Fruit fly (Drosophila melanogaster) whole organism, pupa: Measurements from ENCODE around the gene CG14294.

Experiments used
- CG10348 ChIP-seq: fragments of 200-800 bp; sonication (Bioruptor generic); IDR thresholded peaks from 2 replicates; pipeline ENCODE4 v1.3.6; 2022; ENCODE audit warnings: missing biosample characterization, missing genetic modification characterization
- CG12605 ChIP-seq: fragments of 200-800 bp; sonication (Bioruptor generic); IDR thresholded peaks from 2 replicates; pipeline ENCODE4 v1.3.6; 2022; ENCODE audit warnings: missing biosample characterization, missing genetic modification characterization
- CG13204 ChIP-seq: fragments of 200-800 bp; sonication (Bioruptor generic); optimal IDR thresholded peaks from 2 replicates; lab custom pipeline; 2018; ENCODE audit warnings: missing biosample characterization, mild to moderate bottlenecking, missing genetic modification characterization, moderate library complexity
- CG14655 ChIP-seq: fragments of 200-800 bp; sonication (Bioruptor generic); optimal IDR thresholded peaks from 3 replicates; lab custom pipeline; 2017; ENCODE audit warnings: mild to moderate bottlenecking, missing biosample characterization, missing genetic modification reagents, missing genetic modification characterization
- CG15710 ChIP-seq: fragments of 200-800 bp; sonication (Bioruptor generic); optimal IDR thresholded peaks from 2 replicates; lab custom pipeline; 2018; ENCODE audit warnings: missing biosample characterization, mild to moderate bottlenecking, missing genetic modification characterization, moderate library complexity
- CG17806 ChIP-seq: fragments of 200-800 bp; sonication (Bioruptor generic); optimal IDR thresholded peaks from 2 replicates; lab custom pipeline; 2018; ENCODE audit warnings: missing biosample characterization, mild to moderate bottlenecking, missing genetic modification characterization, moderate library complexity
- CG32121 ChIP-seq: fragments of 200-800 bp; sonication (Bioruptor generic); IDR thresholded peaks from 2 replicates; pipeline ENCODE4 v1.3.6; 2022; ENCODE audit warnings: missing biosample characterization, missing genetic modification characterization
- CG34367 ChIP-seq: fragments of 200-800 bp; sonication (Bioruptor generic); optimal IDR thresholded peaks from 2 replicates; lab custom pipeline; 2018; ENCODE audit warnings: missing biosample characterization, mild to moderate bottlenecking, missing genetic modification characterization
- CG4496 ChIP-seq: fragments of 200-800 bp; sonication (Bioruptor generic); IDR thresholded peaks from 3 replicates; pipeline ENCODE4 v1.3.6; 2022; ENCODE audit warnings: missing biosample characterization, missing genetic modification characterization
- CG8159 ChIP-seq: fragments of 200-800 bp; sonication (Bioruptor generic); optimal IDR thresholded peaks from 3 replicates; lab custom pipeline; 2018; ENCODE audit warnings: missing biosample characterization, mild to moderate bottlenecking, missing genetic modification characterization, moderate library complexity
- CG8301 ChIP-seq: fragments of 200-800 bp; sonication (Bioruptor generic); optimal IDR thresholded peaks from 2 replicates; lab custom pipeline; 2018; ENCODE audit warnings: missing biosample characterization, mild to moderate bottlenecking, missing genetic modification characterization
- CG9948 ChIP-seq: fragments of 200-800 bp; sonication (Bioruptor generic); optimal IDR thresholded peaks from 2 replicates; lab custom pipeline; 2018; ENCODE audit warnings: missing biosample characterization, mild to moderate bottlenecking, missing genetic modification characterization, moderate library complexity
- D1 ChIP-seq: fragments of 200-800 bp; sonication (Bioruptor generic); optimal IDR thresholded peaks from 2 replicates; lab custom pipeline; 2018; ENCODE audit warnings: missing biosample characterization, mild to moderate bottlenecking, missing genetic modification characterization, moderate library complexity
- EcR ChIP-seq: fragments of 200-800 bp; sonication (Bioruptor generic); optimal IDR thresholded peaks from 3 replicates; lab custom pipeline; 2019; ENCODE audit warnings: missing biosample characterization, missing genetic modification characterization, mild to moderate bottlenecking, moderate library complexity, missing genetic modification reagents
- Ets98B ChIP-seq: fragments of 200-800 bp; sonication (Bioruptor generic); IDR thresholded peaks from 2 replicates; pipeline ENCODE4 v1.3.6; 2022; ENCODE audit warnings: missing biosample characterization, missing genetic modification characterization
- Pif1A ChIP-seq: fragments of 200-800 bp; sonication (Bioruptor generic); optimal IDR thresholded peaks from 3 replicates; lab custom pipeline; 2016; ENCODE audit warnings: missing biosample characterization, missing genetic modification characterization
- Pif1B ChIP-seq: fragments of 200-800 bp; sonication (Bioruptor generic); optimal IDR thresholded peaks from 3 replicates; lab custom pipeline; 2016; ENCODE audit warnings: missing biosample characterization, missing genetic modification characterization
- Snoo ChIP-seq: fragments of 200-800 bp; sonication (Bioruptor generic); optimal IDR thresholded peaks from 3 replicates; lab custom pipeline; 2017; ENCODE audit warnings: missing biosample characterization, mild to moderate bottlenecking, missing genetic modification characterization, inconsistent platforms
- fd96Ca ChIP-seq: fragments of 200-800 bp; sonication (Bioruptor generic); IDR thresholded peaks from 3 replicates; pipeline ENCODE4 v1.3.6; 2022; ENCODE audit warnings: missing biosample characterization, missing genetic modification characterization
- gl ChIP-seq: fragments of 200-800 bp; sonication (Bioruptor generic); optimal IDR thresholded peaks from 2 replicates; lab custom pipeline; 2018; ENCODE audit warnings: missing biosample characterization, mild to moderate bottlenecking, missing genetic modification characterization
- rn ChIP-seq: fragments of 200-800 bp; sonication (Bioruptor generic); IDR thresholded peaks from 2 replicates; pipeline ENCODE4 v1.3.6; 2022; ENCODE audit warnings: missing biosample characterization, missing genetic modification characterization

The CG14294 gene

dm6 chr3R:18905555-18905920 is 3.5 kb upstream of the CG14294 start, which contains the start of gene CG14292:
Gene CG14292, minus strand, starts transcription at chr3R:18905655.
- TF ChIP-seq CG8301 (no peak), D1 (tag; lab: Kevin White, UChicago) (no peak), CG32121 (GFP tag; lab: Robert Waterston, UW) (no peak), fd96Ca (GFP tag; lab: Robert Waterston, UW) (no peak), Pif1A (GFP tag; lab: Kevin White, UChicago) (no peak)

- no peak for TF ChIP-seq CG9948
- TF ChIP-seq fd96Ca (GFP tag; lab: Robert Waterston, UW): no peak
- no peak for TF ChIP-seq CG10348 (GFP tag; lab: Robert Waterston, UW)
- TF ChIP-seq Ets98B: no peak
- no peak for TF ChIP-seq EcR (GFP tag; lab: Kevin White, UChicago)
- no peak for TF ChIP-seq CG12605 (GFP tag; lab: Robert Waterston, UW)
- no peak for TF ChIP-seq Pif1B (GFP tag; lab: Kevin White, UChicago)
- TF ChIP-seq rn (GFP tag; lab: Robert Waterston, UW): no peak
- TF ChIP-seq CG4496 (GFP tag; lab: Robert Waterston, UW): no peak
- TF ChIP-seq, all 21 proteins: peak for 0
Observed at dm6 chr3R:18902858-18903257, 794 bp upstream of the CG14294 start, which contains the start of gene CG34284. Gene CG34284, minus strand, starts transcription at chr3R:18902933.

DNA sequence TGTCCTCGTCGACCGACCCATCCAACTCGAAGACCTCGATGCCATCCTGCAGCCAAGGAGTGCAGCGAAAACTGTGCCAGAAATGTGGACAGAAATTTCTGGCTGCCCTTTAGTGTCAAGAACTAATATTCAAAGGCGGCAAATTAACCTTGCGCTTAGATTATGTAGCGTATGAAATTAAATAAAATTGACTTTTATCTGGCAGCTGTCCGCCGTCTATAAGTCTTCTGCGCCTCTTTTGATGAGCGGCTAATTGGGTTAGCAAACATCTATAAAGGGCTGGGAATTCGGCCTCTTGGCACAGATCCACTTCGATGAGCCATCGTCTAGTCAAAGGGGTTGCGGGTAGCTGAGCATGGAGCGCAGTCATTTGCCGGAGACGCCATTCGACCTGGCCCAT is 2.9 kb downstream of the CG14294 start, which contains the start of gene Rh2:
Rh2 (plus strand) TSS at position 301 of the 400 bp plus-strand sequence.
- no peak for TF ChIP-seq CG15710 (tag; lab: Kevin White, UChicago)
- TF ChIP-seq Snoo (tag; lab: Kevin White, UChicago): no peak
- no peak for TF ChIP-seq fd96Ca (GFP tag; lab: Robert Waterston, UW)

dm6 chr3R:18897821-18898220 is 4.2 kb downstream of the CG14294 start, which contains the start of gene CG14297:
Gene CG14297, plus strand, starts transcription at chr3R:18898121.
- TF ChIP-seq CG12605 (GFP tag; lab: Robert Waterston, UW) (no peak), CG10348 (GFP tag; lab: Robert Waterston, UW) (no peak), gl (no peak), CG34367 (tag; lab: Kevin White, UChicago) (no peak)

DNA sequence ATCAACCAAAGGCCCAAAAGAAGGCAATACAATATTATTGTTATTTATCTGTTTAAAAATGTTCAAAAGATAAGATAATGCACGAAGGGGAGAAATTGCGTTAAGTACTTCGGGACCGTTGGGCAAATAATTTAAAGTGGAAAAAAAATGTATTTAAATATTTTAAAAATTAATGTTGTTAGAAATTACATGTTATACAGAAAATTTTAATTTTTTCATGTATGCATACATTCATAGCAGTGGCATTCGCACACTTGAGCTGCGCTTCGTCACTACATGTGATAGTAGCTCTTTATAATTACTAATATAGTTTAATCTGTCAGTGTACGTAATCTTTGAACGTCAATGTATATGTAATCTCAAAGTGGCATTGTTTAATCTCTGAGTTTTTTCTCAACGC is 6.8 kb downstream of the CG14294 start:
- TF ChIP-seq CG17806 (tag; lab: Kevin White, UChicago) (no peak), CG8159 (tag; lab: Kevin White, UChicago) (no peak), CG32121 (GFP tag; lab: Robert Waterston, UW) (no peak), CG14655 (no peak), Snoo (tag; lab: Kevin White, UChicago) (no peak), CG4496 (GFP tag; lab: Robert Waterston, UW) (no peak), CG13204 (GFP tag; lab: Kevin White, UChicago) (no peak), rn (GFP tag; lab: Robert Waterston, UW) (no peak), Pif1A (GFP tag; lab: Kevin White, UChicago) (no peak), CG34367 (tag; lab: Kevin White, UChicago) (no peak), EcR (GFP tag; lab: Kevin White, UChicago) (no peak), gl (no peak)

DNA sequence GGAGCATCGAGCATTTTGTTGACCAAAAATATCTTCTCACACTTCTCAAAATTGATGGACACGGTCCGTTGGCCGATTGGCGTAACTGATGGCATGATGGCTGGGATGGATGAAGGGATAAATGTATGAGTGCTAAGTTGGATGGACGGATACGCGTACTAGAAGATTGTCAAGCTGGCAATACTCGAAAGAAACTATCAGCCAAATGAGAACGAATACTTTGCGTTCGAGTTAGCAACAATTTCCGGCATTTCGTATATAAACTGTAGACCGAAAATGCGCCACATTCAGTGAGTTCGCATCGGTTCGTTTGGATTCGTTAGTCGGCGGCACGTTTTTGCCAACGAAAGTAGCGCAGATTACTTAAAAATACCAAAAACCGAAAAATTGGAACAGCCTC is 26.8 kb downstream of the CG14294 start, which contains the start of gene CG14298:
CG14298 (plus strand) TSS at position 301 of the 400 bp plus-strand sequence.
- no peak for TF ChIP-seq EcR (GFP tag; lab: Kevin White, UChicago)
- no peak for TF ChIP-seq CG12605 (GFP tag; lab: Robert Waterston, UW)
- no peak for TF ChIP-seq CG10348 (GFP tag; lab: Robert Waterston, UW)
- TF ChIP-seq Pif1A (GFP tag; lab: Kevin White, UChicago): no peak
- TF ChIP-seq gl: no peak
- TF ChIP-seq CG34367 (tag; lab: Kevin White, UChicago): no peak
- TF ChIP-seq CG17806 (tag; lab: Kevin White, UChicago): no peak
- no peak for TF ChIP-seq rn (GFP tag; lab: Robert Waterston, UW)
- no peak for TF ChIP-seq CG32121 (GFP tag; lab: Robert Waterston, UW)
- no peak for TF ChIP-seq CG9948
- TF ChIP-seq Pif1B (GFP tag; lab: Kevin White, UChicago): no peak
- no peak for TF ChIP-seq D1 (tag; lab: Kevin White, UChicago)
- no peak for TF ChIP-seq CG8301
- no peak for TF ChIP-seq Snoo (tag; lab: Kevin White, UChicago)

dm6 chr3R:18851698-18852097 is 50.4 kb downstream of the CG14294 start, which contains the start of gene CG31226:
Gene CG31226, minus strand, starts transcription at chr3R:18851798.
- TF ChIP-seq CG15710 (tag; lab: Kevin White, UChicago) (no peak), Ets98B (no peak), CG9948 (no peak), CG34367 (tag; lab: Kevin White, UChicago) (no peak), CG13204 (GFP tag; lab: Kevin White, UChicago) (no peak), Pif1A (GFP tag; lab: Kevin White, UChicago) (no peak), CG4496 (GFP tag; lab: Robert Waterston, UW) (no peak), fd96Ca (GFP tag; lab: Robert Waterston, UW) (no peak), CG8301 (no peak), EcR (GFP tag; lab: Kevin White, UChicago) (no peak), CG14655 (no peak), CG17806 (tag; lab: Kevin White, UChicago) (no peak)
